Worm (Caenorhabditis elegans): ENCODE results near the gene T15H9.5.

ce11 chrII:9619995-9620535 is 8.8 kb upstream of the T15H9.5 start:
- TF ChIP-seq elt-2 (tag; optimal IDR thresholded peaks at IDR 0.05) (no peak), ceh-14 (tag; optimal IDR thresholded peaks at IDR 0.05) (no peak), K02D7.2 (tag; optimal IDR thresholded peaks at IDR 0.05) (no peak), ama-1 (optimal IDR thresholded peaks at IDR 0.05) (no peak), unc-86 (tag; optimal IDR thresholded peaks at IDR 0.05) (no peak), lin-11 (tag; optimal IDR thresholded peaks at IDR 0.05) (no peak), hlh-6 (tag; optimal IDR thresholded peaks at IDR 0.05) (no peak), ceh-2 (tag; optimal IDR thresholded peaks at IDR 0.05) (no peak), unc-3 (GFP tag; conservative IDR thresholded peaks at IDR 0.05) (no peak), unc-3 (tag; optimal IDR thresholded peaks at IDR 0.05) (no peak), unc-55 (GFP tag; optimal IDR thresholded peaks at IDR 0.05) (no peak), rnt-1 (tag; optimal IDR thresholded peaks at IDR 0.05) (no peak), zip-5 (tag; optimal IDR thresholded peaks at IDR 0.05) (no peak), odd-2 (tag; optimal IDR thresholded peaks at IDR 0.05) (no peak), dmd-4 (tag; optimal IDR thresholded peaks at IDR 0.05; ENCODE audit: borderline replicate concordance) (no peak)
